Fruit fly (Drosophila melanogaster) whole organism: ENCODE measurements around the gene spz5.

Source experiments
- CG8478 ChIP-seq: fragments of >200 bp; optimal IDR thresholded peaks from 2 replicates; lab custom pipeline; 2018; ENCODE audit warnings: inconsistent platforms
- Dll ChIP-seq: fragments of >200 bp; optimal IDR thresholded peaks from 2 replicates; lab custom pipeline; 2017
- EcR ChIP-seq, 2 experiments: fragments of >200 bp; optimal IDR thresholded peaks; 2 replicates each; lab custom pipeline; 2017; ENCODE audit warnings: missing biosample characterization in 2 of 2, missing genetic modification characterization in 2 of 2, missing genetic modification reagents in 2 of 2
- pan ChIP-seq: fragments of >200 bp; optimal IDR thresholded peaks from 2 replicates; lab custom pipeline; 2017
- psq ChIP-seq: fragments of >200 bp; optimal IDR thresholded peaks from 2 replicates; lab custom pipeline; 2017
- usp ChIP-seq: fragments of >200 bp; optimal IDR thresholded peaks from 2 replicates; lab custom pipeline; 2017; ENCODE audit warnings: missing biosample characterization, missing genetic modification characterization, mixed read lengths

Gene spz5

dm6 chr3L:2885568-2885967 lies 6.4 kb downstream of the spz5 start:
- no peak for TF ChIP-seq psq (lab: Kevin White, UChicago)
- TF ChIP-seq EcR (GFP tag; optimal IDR thresholded peaks at IDR 0.05; lab: Kevin White, UChicago) = no peak
- TF ChIP-seq Dll (lab: Kevin White, UChicago) = no peak
- TF ChIP-seq pan (lab: Kevin White, UChicago) = no peak
- no peak for TF ChIP-seq CG8478 (lab: Kevin White, UChicago)
- no peak for TF ChIP-seq usp (GFP tag; lab: Kevin White, UChicago)

dm6 chr3L:2884404-2884803 lies 7.6 kb downstream of the spz5 start:
- TF ChIP-seq CG8478 (lab: Kevin White, UChicago) (no peak), EcR (GFP tag; optimal IDR thresholded peaks at IDR 0.05; lab: Kevin White, UChicago) (no peak), usp (GFP tag; lab: Kevin White, UChicago) (no peak), psq (lab: Kevin White, UChicago) (no peak), pan (lab: Kevin White, UChicago) (no peak), Dll (lab: Kevin White, UChicago) (no peak)

- TF ChIP-seq usp (GFP tag; lab: Kevin White, UChicago) (no peak), pan (lab: Kevin White, UChicago) (no peak), psq (lab: Kevin White, UChicago) (no peak), CG8478 (lab: Kevin White, UChicago) (no peak), Dll (lab: Kevin White, UChicago) (no peak), EcR (GFP tag; optimal IDR thresholded peaks at IDR 0.05; lab: Kevin White, UChicago) (no peak)
These were observed 9.6 kb downstream of the spz5 start for dm6 chr3L:2882328-2882727.

- TF ChIP-seq pan (lab: Kevin White, UChicago) = no peak
- no peak for TF ChIP-seq CG8478 (lab: Kevin White, UChicago)
- no peak for TF ChIP-seq usp (GFP tag; lab: Kevin White, UChicago)
- no peak for TF ChIP-seq psq (lab: Kevin White, UChicago)
- TF ChIP-seq EcR (GFP tag; optimal IDR thresholded peaks at IDR 0.05; lab: Kevin White, UChicago) = no peak
- no peak for TF ChIP-seq Dll (lab: Kevin White, UChicago)
These were observed 10.4 kb downstream of the spz5 start for dm6 chr3L:2881582-2881981.

- TF ChIP-seq psq (lab: Kevin White, UChicago) (no peak), pan (lab: Kevin White, UChicago) (no peak), EcR (GFP tag; optimal IDR thresholded peaks at IDR 0.05; lab: Kevin White, UChicago) (no peak), Dll (lab: Kevin White, UChicago) (no peak), CG8478 (lab: Kevin White, UChicago) (no peak), usp (GFP tag; lab: Kevin White, UChicago) (no peak)
These were observed 12.2 kb downstream of the spz5 start for dm6 chr3L:2879827-2880131.

dm6 chr3L:2879005-2879826 lies 12.8 kb downstream of the spz5 start, which contains the start of gene Tet:
Gene Tet (minus strand): TSS chr3L:2879158.
- TF ChIP-seq EcR (GFP tag; optimal IDR thresholded peaks at IDR 0.05; lab: Kevin White, UChicago) (no peak), CG8478 (lab: Kevin White, UChicago) (no peak), usp (GFP tag; lab: Kevin White, UChicago) (no peak), Dll (lab: Kevin White, UChicago) (no peak), pan (lab: Kevin White, UChicago) (no peak), psq (lab: Kevin White, UChicago) (no peak)

dm6 chr3L:2874031-2874430 lies 17.9 kb downstream of the spz5 start:
- TF ChIP-seq EcR (GFP tag; optimal IDR thresholded peaks at IDR 0.05; lab: Kevin White, UChicago) (no peak), pan (lab: Kevin White, UChicago) (no peak), psq (lab: Kevin White, UChicago) (no peak), Dll (lab: Kevin White, UChicago) (no peak), CG8478 (lab: Kevin White, UChicago) (no peak), usp (GFP tag; lab: Kevin White, UChicago) (no peak)

dm6 chr3L:2873059-2873458 lies 18.9 kb downstream of the spz5 start:
- TF ChIP-seq usp (GFP tag; lab: Kevin White, UChicago) (no peak), Dll (lab: Kevin White, UChicago) (no peak), EcR (GFP tag; optimal IDR thresholded peaks at IDR 0.05; lab: Kevin White, UChicago) (no peak), pan (lab: Kevin White, UChicago) (no peak), CG8478 (lab: Kevin White, UChicago) (no peak), psq (lab: Kevin White, UChicago) (no peak)

- TF ChIP-seq pan (lab: Kevin White, UChicago) (no peak), EcR (GFP tag; optimal IDR thresholded peaks at IDR 0.05; lab: Kevin White, UChicago) (no peak), usp (GFP tag; lab: Kevin White, UChicago) (no peak), psq (lab: Kevin White, UChicago) (no peak), CG8478 (lab: Kevin White, UChicago) (no peak), Dll (lab: Kevin White, UChicago) (no peak)
These were observed 20.8 kb downstream of the spz5 start for dm6 chr3L:2871155-2871554.

dm6 chr3L:2868695-2869444 lies 23.1 kb downstream of the spz5 start:
- TF ChIP-seq CG8478 (lab: Kevin White, UChicago) (no peak), psq (lab: Kevin White, UChicago) (no peak), EcR (GFP tag; optimal IDR thresholded peaks at IDR 0.05; lab: Kevin White, UChicago) (no peak), pan (lab: Kevin White, UChicago) (no peak), usp (GFP tag; lab: Kevin White, UChicago) (no peak)
